Fruit fly (Drosophila melanogaster) Kc167 (cell line): ENCODE results near the gene Tim17b2.

Experiments
- Myc ChIP-seq: fragments of >200 bp; optimal IDR thresholded peaks from 2 replicates; lab custom pipeline; 2017; ENCODE audit warnings: missing external identifiers
- Sin3A ChIP-seq: fragments of >200 bp; optimal IDR thresholded peaks from 2 replicates; lab custom pipeline; 2018; ENCODE audit warnings: missing external identifiers
- h ChIP-seq: fragments of >200 bp; optimal IDR thresholded peaks from 3 replicates; lab custom pipeline; 2018; ENCODE audit warnings: missing external identifiers
- insv ChIP-seq: fragments of >200 bp; optimal IDR thresholded peaks from 3 replicates; lab custom pipeline; 2018; ENCODE audit warnings: missing external identifiers
- psq ChIP-seq: fragments of >200 bp; optimal IDR thresholded peaks from 2 replicates; lab custom pipeline; 2017; ENCODE audit warnings: missing external identifiers
- ttk ChIP-seq: sonication (Bioruptor generic); optimal IDR thresholded peaks from 2 replicates; lab custom pipeline; 2017; ENCODE audit warnings: missing external identifiers

The Tim17b2 gene

DNA sequence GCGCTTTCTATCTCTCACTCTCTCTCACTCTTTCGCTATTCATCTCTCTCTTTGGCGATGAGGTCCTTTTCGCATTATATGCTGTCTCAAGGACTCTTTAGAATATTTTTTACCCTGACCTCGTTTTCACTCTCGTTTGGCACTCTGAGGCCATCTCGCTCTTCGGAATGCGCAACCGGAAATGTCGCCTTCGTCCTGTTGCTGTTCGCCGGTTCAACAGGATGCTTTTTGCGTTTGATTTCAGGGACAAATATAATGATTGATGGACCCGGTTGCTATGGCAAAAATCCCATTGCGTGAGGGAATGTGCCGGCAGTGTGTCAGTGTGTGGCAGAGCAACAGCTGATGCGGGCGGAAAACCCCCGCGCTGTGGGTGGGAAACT is 7.6 kb downstream of the Tim17b2 start:
- TF ChIP-seq Myc, result no peak
- TF ChIP-seq ttk (lab: Kevin White, UChicago), result no peak
- no peak for TF ChIP-seq h (lab: Kevin White, UChicago)
- TF ChIP-seq psq (lab: Kevin White, UChicago), result no peak
- TF ChIP-seq insv (lab: Kevin White, UChicago), result no peak
- TF ChIP-seq Sin3A (lab: Kevin White, UChicago), result no peak

DNA sequence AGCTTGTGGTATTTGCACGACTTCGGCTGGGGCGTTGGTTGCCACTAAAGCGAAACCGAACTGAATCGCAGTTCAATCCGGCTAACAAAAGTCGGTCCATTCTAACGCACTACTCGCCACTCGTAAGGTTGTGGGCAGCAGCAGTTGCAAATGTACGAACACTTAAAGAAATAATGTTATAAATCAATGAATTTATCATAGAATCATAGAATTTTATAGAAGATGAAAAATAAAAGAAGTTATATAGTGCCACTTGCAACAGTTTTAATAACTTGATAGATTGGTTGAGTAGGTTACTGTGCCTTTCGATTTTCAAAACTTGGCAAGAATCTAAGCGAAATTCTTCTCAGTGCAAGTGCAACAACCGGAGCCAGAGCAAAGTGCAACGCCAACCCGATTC is 9.1 kb downstream of the Tim17b2 start:
- TF ChIP-seq insv (lab: Kevin White, UChicago), result no peak
- no peak for TF ChIP-seq h (lab: Kevin White, UChicago)
- no peak for TF ChIP-seq Sin3A (lab: Kevin White, UChicago)
- TF ChIP-seq Myc, result no peak
- no peak for TF ChIP-seq psq (lab: Kevin White, UChicago)
- no peak for TF ChIP-seq ttk (lab: Kevin White, UChicago)

DNA sequence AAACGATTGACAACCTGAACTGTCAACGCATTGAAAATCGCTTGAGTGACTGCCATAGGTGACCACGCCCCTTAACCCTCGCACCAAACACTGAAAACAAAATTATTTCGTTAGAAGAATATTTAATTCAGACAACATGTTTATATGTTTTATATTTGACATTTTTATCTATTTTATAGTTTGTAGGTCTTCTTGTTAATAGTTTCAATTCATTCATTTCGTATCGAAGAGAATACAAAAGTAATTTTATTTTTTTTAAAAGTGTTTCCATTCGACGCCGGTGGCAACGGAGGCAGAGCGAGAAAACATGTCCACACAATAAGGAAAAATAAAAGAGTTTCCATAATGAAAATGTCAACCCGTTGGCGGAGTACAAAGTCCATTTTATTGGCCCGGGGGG is 11.8 kb downstream of the Tim17b2 start:
- no peak for TF ChIP-seq Sin3A (lab: Kevin White, UChicago)
- TF ChIP-seq Myc, result no peak

DNA sequence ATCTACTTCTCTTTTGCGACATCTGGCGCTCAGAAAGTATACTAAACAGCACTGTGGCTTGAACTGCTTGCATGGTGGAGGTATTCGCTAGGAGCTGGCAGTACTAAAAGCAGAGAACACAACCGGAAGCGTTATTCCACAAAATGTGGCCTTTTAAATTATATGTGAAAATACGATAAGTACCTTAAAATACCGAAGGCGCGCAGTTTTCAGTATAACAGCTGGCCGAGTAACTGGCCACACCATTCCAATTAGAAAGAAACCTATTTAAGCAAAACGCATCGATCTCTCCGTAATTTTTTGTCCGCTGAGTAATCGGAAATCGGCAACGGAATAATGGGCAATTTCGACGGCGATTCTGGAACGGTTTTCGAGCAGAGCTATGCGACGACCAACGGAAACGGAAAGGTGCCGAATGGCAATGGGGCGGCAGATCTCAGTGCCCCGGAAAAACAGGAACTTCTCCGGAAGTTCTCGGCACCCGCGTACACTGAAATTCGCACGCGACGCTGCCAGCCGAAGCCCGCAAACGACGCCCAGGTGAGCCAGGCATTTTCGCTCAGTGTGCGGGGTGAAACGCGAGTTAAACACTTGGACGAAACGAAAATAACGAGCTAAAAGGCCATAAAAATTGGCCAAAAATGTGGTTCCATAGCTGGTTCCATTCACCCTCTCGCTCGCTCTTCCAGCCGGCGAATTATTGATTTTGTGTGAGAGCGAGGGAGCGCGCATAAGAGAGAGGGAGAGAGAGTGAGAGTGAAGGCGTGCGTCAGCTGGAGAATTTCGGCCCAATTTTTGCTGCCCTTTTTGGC is 14.6 kb downstream of the Tim17b2 start, which contains the start of gene lace:
TSS of gene lace (plus strand) at position 243 of the 812 bp plus-strand sequence.
- TF ChIP-seq insv (lab: Kevin White, UChicago), result no peak
- no peak for TF ChIP-seq ttk (lab: Kevin White, UChicago)
- TF ChIP-seq h (lab: Kevin White, UChicago), result no peak

DNA sequence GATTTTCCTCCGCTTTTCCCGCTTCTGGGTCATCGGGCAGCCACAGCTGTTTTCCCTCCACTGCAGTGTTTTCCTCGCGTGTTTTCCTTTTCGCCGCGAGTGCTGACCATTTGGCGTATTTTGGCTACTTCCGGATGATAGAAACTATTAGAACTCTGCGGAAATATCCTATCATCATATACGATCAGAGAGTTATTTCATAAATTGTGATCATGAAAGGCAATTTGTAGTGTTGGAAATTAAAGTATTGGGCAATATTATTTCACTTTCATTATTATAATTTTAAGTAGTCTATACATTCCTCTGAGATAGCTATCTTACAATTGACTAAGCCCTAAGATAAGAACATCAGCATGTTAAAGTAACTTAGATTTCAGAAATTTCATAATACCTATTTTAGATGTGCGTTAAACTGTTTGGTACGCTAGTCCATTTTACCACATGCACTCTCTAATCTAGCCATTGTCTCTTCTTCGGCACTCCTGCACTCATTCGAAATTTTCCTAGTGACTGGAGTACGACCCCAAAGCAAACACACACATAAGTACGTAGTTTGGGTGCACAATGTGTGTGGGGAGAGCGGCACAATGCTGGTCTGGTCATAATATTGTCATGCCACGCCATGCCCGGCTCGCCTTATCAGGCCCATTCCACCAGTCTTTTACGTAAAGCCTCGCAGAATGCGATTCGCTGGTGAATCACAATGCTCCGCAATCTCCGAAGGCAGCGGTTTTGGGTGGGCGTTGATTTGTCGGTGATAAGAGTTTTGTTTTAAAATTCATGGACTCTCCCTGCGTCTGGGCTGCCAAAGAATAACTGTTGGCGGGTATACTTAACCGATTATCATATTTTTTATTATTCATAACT is 15.4 kb downstream of the Tim17b2 start:
- TF ChIP-seq insv (lab: Kevin White, UChicago), result no peak
- no peak for TF ChIP-seq h (lab: Kevin White, UChicago)
- TF ChIP-seq Sin3A (lab: Kevin White, UChicago), result no peak
- TF ChIP-seq psq (lab: Kevin White, UChicago), result no peak
- no peak for TF ChIP-seq ttk (lab: Kevin White, UChicago)
- no peak for TF ChIP-seq Myc

DNA sequence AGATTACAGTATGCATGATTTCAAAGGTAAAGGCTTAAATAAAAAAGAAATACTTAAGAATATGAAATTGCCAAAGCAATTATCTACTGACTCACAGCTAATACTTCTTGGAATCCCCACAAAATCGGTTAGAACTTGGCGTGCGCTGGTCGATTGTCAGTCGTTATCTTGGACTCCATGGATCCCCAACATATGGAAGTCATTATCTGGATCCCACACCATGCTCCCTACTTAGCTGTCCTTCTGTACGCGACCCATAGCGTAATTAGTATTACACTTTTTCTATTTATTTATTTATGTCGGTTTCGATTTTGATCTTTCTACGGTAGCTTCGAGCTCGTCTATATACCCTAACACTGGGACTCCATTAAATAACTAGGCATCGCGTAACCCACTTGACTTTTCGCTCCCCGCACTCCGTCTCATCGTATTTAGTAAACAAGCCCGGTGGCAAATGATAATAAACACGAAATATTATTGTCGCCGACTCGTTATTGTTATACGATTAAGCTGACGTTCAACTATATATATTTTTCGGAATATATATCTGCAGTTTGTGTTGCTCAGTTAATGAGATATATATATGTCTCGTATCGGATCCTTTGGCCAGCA is 16.5 kb downstream of the Tim17b2 start:
- TF ChIP-seq h (lab: Kevin White, UChicago) (no peak), Sin3A (lab: Kevin White, UChicago) (no peak), ttk (lab: Kevin White, UChicago) (no peak), insv (lab: Kevin White, UChicago) (no peak), Myc (no peak)

DNA sequence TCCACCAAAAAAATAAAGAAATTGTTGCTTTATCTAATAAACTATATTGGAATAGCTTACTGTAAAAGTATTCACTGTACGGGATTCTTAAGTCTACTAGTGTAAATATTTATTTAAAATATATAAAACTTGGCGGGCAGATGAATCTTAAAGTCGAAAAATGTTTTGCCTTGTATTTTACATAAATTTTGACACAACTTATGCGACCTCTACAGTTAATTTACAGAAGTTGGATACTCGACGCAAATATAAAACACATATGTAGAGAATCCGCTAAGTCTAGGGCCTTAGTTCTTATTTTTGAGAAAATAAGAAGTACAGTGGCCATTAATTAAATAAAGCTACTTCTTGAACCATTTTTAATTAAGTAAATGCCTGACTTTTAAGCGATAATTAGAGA is 20.0 kb downstream of the Tim17b2 start:
- TF ChIP-seq ttk (lab: Kevin White, UChicago), result no peak
